Worm (Caenorhabditis elegans) whole organism, midembryonic: Measurements from ENCODE around the gene lgc-35.

Experiments used
- T22C8.4 ChIP-seq: fragments of 200-800 bp; sonication (Bioruptor generic); IDR thresholded peaks from 2 replicates; pipeline ENCODE4 v1.3.6; 2022; ENCODE audit warnings: missing genetic modification characterization, missing compliant biosample characterization
- cog-1 ChIP-seq: sonication (generic microtip); optimal IDR thresholded peaks from 2 replicates; lab custom pipeline; 2016; ENCODE audit warnings: missing genetic modification characterization, missing compliant biosample characterization
- flt-1 ChIP-seq: fragments of 200-800 bp; sonication (Bioruptor generic); IDR thresholded peaks from 2 replicates; pipeline ENCODE4 v1.3.6; 2022; ENCODE audit warnings: missing genetic modification characterization, missing compliant biosample characterization
- klf-2 ChIP-seq: fragments of 200-800 bp; sonication (Bioruptor generic); conservative IDR thresholded peaks from 2 replicates; pipeline ENCODE4 v1.3.6; 2022; ENCODE audit warnings: missing genetic modification reagents, missing genetic modification characterization, missing compliant biosample characterization
- med-1 ChIP-seq: sonication (generic microtip); optimal IDR thresholded peaks from 2 replicates; lab custom pipeline; 2017; ENCODE audit warnings: missing genetic modification characterization, mild to moderate bottlenecking, missing compliant biosample characterization, antibody characterized with exemption, missing genetic modification reagents; ENCODE audit not compliant: insufficient read depth
- ref-1 ChIP-seq: fragments of 200-800 bp; sonication (Bioruptor generic); conservative IDR thresholded peaks from 2 replicates; pipeline ENCODE4 v1.3.6; 2022; ENCODE audit warnings: missing genetic modification reagents, missing genetic modification characterization, missing compliant biosample characterization
- ztf-23 ChIP-seq: fragments of 200-800 bp; sonication (Bioruptor generic); IDR thresholded peaks from 2 replicates; pipeline ENCODE4 v1.3.6; 2022; ENCODE audit warnings: missing genetic modification reagents, missing genetic modification characterization, missing compliant biosample characterization
- ztf-29 ChIP-seq: fragments of 200-800 bp; sonication (Bioruptor generic); IDR thresholded peaks from 2 replicates; pipeline ENCODE4 v1.3.6; 2022; ENCODE audit warnings: missing genetic modification reagents, missing genetic modification characterization, missing compliant biosample characterization

DNA sequence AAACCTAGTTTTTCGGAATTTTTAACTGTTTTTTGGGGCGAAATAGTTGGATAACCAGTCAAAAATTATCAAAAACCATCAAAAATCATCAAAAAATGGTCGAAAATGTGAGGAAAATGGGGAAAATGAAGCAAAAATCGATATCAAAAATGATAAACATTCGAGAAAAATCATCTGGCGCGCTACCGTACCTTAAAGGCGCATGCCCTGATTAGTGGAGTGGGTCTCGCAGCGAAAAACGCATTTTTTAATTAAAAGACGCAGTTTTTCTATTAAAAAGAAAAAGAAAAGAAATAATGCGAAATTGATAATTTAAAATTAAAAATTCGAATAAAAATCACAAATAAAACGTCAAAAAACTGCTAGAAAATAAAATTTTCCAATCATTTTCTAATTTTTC, 40.4 kb upstream of the lgc-35 start, which contains the start of gene F35C5.1:
- TF ChIP-seq ztf-29 (GFP tag; lab: Robert Waterston, UW) = no peak
- TF ChIP-seq flt-1 (GFP tag; lab: Robert Waterston, UW) = no peak
- TF ChIP-seq ztf-23 (GFP tag; lab: Robert Waterston, UW) = no peak
- no peak for TF ChIP-seq ref-1 (GFP tag; lab: Robert Waterston, UW)
- no peak for TF ChIP-seq klf-2 (GFP tag; lab: Robert Waterston, UW)
- no peak for TF ChIP-seq med-1 (GFP tag; lab: Kevin White, UChicago)
- TF ChIP-seq T22C8.4 (GFP tag; lab: Robert Waterston, UW) = no peak
- no peak for TF ChIP-seq cog-1
